Worm (Caenorhabditis elegans) whole organism, L2 larva: ENCODE measurements around the gene scl-3.

Experiments
- C34F6.9 ChIP-seq: fragments of 150-350 bp; optimal IDR thresholded peaks from 2 replicates; lab custom pipeline; 2014; ENCODE audit warnings: missing biosample characterization, missing genetic modification characterization
- F13H6.1 ChIP-seq: sonication (generic microtip); optimal IDR thresholded peaks from 2 replicates; lab custom pipeline; 2016; ENCODE audit warnings: missing genetic modification characterization, missing compliant biosample characterization
- R02D3.7 ChIP-seq: fragments of 150-350 bp; optimal IDR thresholded peaks from 2 replicates; lab custom pipeline; 2014; ENCODE audit warnings: missing biosample characterization, missing genetic modification characterization
- Y55F3AM.14 ChIP-seq: fragments of 200-800 bp; sonication (Bioruptor generic); optimal IDR thresholded peaks from 2 replicates; lab custom pipeline; 2018; ENCODE audit warnings: mild to moderate bottlenecking, missing genetic modification characterization, missing compliant biosample characterization
- ZK546.5 ChIP-seq: sonication (generic microtip); optimal IDR thresholded peaks from 2 replicates; lab custom pipeline; 2017; ENCODE audit warnings: missing biosample characterization, missing genetic modification characterization
- alr-1 ChIP-seq: fragments of 150-350 bp; optimal IDR thresholded peaks from 2 replicates; lab custom pipeline; 2014; ENCODE audit warnings: missing biosample characterization, missing genetic modification characterization
- aly-2 ChIP-seq: fragments of 150-350 bp; optimal IDR thresholded peaks from 2 replicates; lab custom pipeline; 2014; ENCODE audit warnings: missing biosample characterization, missing genetic modification characterization
- ama-1 ChIP-seq: fragments of 150-350 bp; optimal IDR thresholded peaks from 2 replicates; lab custom pipeline; 2018; ENCODE audit warnings: inconsistent platforms
- ceh-82 ChIP-seq: fragments of 150-350 bp; optimal IDR thresholded peaks from 2 replicates; lab custom pipeline; 2014; ENCODE audit warnings: missing biosample characterization, missing genetic modification characterization
- crh-2 ChIP-seq: sonication (generic microtip); optimal IDR thresholded peaks from 2 replicates; lab custom pipeline; 2017; ENCODE audit warnings: missing biosample characterization, missing genetic modification characterization
- dmd-4 ChIP-seq: sonication (generic microtip); optimal IDR thresholded peaks from 2 replicates; lab custom pipeline; 2017; ENCODE audit warnings: missing biosample characterization, missing genetic modification characterization
- egl-27 ChIP-seq: sonication (generic microtip); optimal IDR thresholded peaks from 3 replicates; lab custom pipeline; 2017; ENCODE audit warnings: missing biosample characterization, missing genetic modification reagents, missing genetic modification characterization
- elt-1 ChIP-seq: fragments of 150-350 bp; optimal IDR thresholded peaks from 2 replicates; lab custom pipeline; 2014; ENCODE audit warnings: missing biosample characterization, missing genetic modification characterization
- elt-3 ChIP-seq: sonication (generic microtip); optimal IDR thresholded peaks from 2 replicates; lab custom pipeline; 2017; ENCODE audit warnings: missing biosample characterization, missing genetic modification characterization
- fos-1 ChIP-seq: fragments of 150-350 bp; optimal IDR thresholded peaks from 2 replicates; lab custom pipeline; 2014; ENCODE audit warnings: missing biosample characterization, missing genetic modification characterization
- gmeb-1 ChIP-seq: fragments of 150-350 bp; optimal IDR thresholded peaks from 2 replicates; lab custom pipeline; 2014; ENCODE audit warnings: missing biosample characterization, missing genetic modification characterization
- lin-11 ChIP-seq: fragments of 150-350 bp; sonication (generic microtip); optimal IDR thresholded peaks from 2 replicates; lab custom pipeline; 2014; ENCODE audit warnings: missing biosample characterization, missing genetic modification characterization, inconsistent platforms, mixed read lengths
- lin-13 ChIP-seq: fragments of 150-350 bp; optimal IDR thresholded peaks from 2 replicates; lab custom pipeline; 2014; ENCODE audit warnings: missing biosample characterization, missing genetic modification reagents, missing genetic modification characterization
- lin-39 ChIP-seq: fragments of 150-350 bp; optimal IDR thresholded peaks from 2 replicates; lab custom pipeline; 2014; ENCODE audit warnings: missing biosample characterization, missing genetic modification reagents, missing genetic modification characterization
- mab-5 ChIP-seq: fragments of 150-350 bp; optimal IDR thresholded peaks from 2 replicates; lab custom pipeline; 2014; ENCODE audit warnings: missing biosample characterization, missing genetic modification characterization
- mbf-1 ChIP-seq: sonication (generic microtip); optimal IDR thresholded peaks from 2 replicates; lab custom pipeline; 2017; ENCODE audit warnings: missing biosample characterization, missing genetic modification characterization
- mdl-1 ChIP-seq, 2 experiments: fragments of 150-350 bp in 1 of 2; sonication (generic microtip) in 1 of 2; optimal IDR thresholded peaks; 2 replicates each; lab custom pipeline; 2017; ENCODE audit warnings: missing biosample characterization in 2 of 2, missing genetic modification characterization in 2 of 2
- nhr-11 ChIP-seq: fragments of 150-350 bp; optimal IDR thresholded peaks from 2 replicates; lab custom pipeline; 2014; ENCODE audit warnings: missing biosample characterization, missing genetic modification characterization
- nhr-12 ChIP-seq: fragments of 150-350 bp; optimal IDR thresholded peaks from 2 replicates; lab custom pipeline; 2014; ENCODE audit warnings: missing biosample characterization, missing genetic modification characterization
- nhr-129 ChIP-seq: fragments of 150-350 bp; optimal IDR thresholded peaks from 2 replicates; lab custom pipeline; 2014; ENCODE audit warnings: missing biosample characterization, missing genetic modification characterization
- nhr-21 ChIP-seq: fragments of 150-350 bp; optimal IDR thresholded peaks from 2 replicates; lab custom pipeline; 2014; ENCODE audit warnings: missing biosample characterization, missing genetic modification characterization
- nhr-23 ChIP-seq: fragments of 150-350 bp; optimal IDR thresholded peaks from 2 replicates; lab custom pipeline; 2014; ENCODE audit warnings: missing biosample characterization, missing genetic modification reagents, missing genetic modification characterization
- nhr-25 ChIP-seq: fragments of 150-350 bp; sonication (generic microtip); optimal IDR thresholded peaks from 3 replicates; lab custom pipeline; 2014; ENCODE audit warnings: missing biosample characterization, missing genetic modification characterization
- nhr-6 ChIP-seq: fragments of 150-350 bp; optimal IDR thresholded peaks from 2 replicates; lab custom pipeline; 2014; ENCODE audit warnings: missing biosample characterization, missing genetic modification characterization
- nhr-77 ChIP-seq: fragments of 150-350 bp; optimal IDR thresholded peaks from 2 replicates; lab custom pipeline; 2014; ENCODE audit warnings: missing biosample characterization, missing genetic modification characterization
- peb-1 ChIP-seq: fragments of 150-350 bp; optimal IDR thresholded peaks from 2 replicates; lab custom pipeline; 2014; ENCODE audit warnings: missing biosample characterization, missing genetic modification characterization
- sem-4 ChIP-seq: fragments of 150-350 bp; optimal IDR thresholded peaks from 2 replicates; lab custom pipeline; 2014; ENCODE audit warnings: missing biosample characterization, missing genetic modification reagents, missing genetic modification characterization
- skn-1 ChIP-seq: sonication (generic microtip); optimal IDR thresholded peaks from 2 replicates; lab custom pipeline; 2017; ENCODE audit warnings: missing biosample characterization, missing genetic modification characterization
- sma-3 ChIP-seq: sonication (generic microtip); optimal IDR thresholded peaks from 2 replicates; lab custom pipeline; 2016; ENCODE audit warnings: missing genetic modification reagents, missing genetic modification characterization, missing compliant biosample characterization
- sma-9 ChIP-seq, 2 experiments: fragments of 150-350 bp in 1 of 2; sonication (generic microtip) in 1 of 2; optimal IDR thresholded peaks; 2 replicates each; lab custom pipeline; 2014 to 2016; ENCODE audit warnings: missing genetic modification characterization in 2 of 2, mild to moderate bottlenecking in 1 of 2, missing biosample characterization in 1 of 2, missing compliant biosample characterization in 1 of 2, missing genetic modification reagents in 1 of 2, moderate library complexity in 1 of 2
- snpc-4 ChIP-seq: fragments of 150-350 bp; optimal IDR thresholded peaks from 2 replicates; lab custom pipeline; 2014; ENCODE audit warnings: missing biosample characterization, missing genetic modification characterization
- unc-39 ChIP-seq: fragments of 150-350 bp; optimal IDR thresholded peaks from 2 replicates; lab custom pipeline; 2014; ENCODE audit warnings: missing biosample characterization, missing genetic modification characterization
- unc-55 ChIP-seq: fragments of 150-350 bp; sonication (generic microtip); optimal IDR thresholded peaks from 3 replicates; lab custom pipeline; 2014; ENCODE audit warnings: missing biosample characterization, missing genetic modification reagents, missing genetic modification characterization
- unc-62 ChIP-seq: fragments of 150-350 bp; optimal IDR thresholded peaks from 2 replicates; lab custom pipeline; 2014; ENCODE audit warnings: missing biosample characterization, missing genetic modification reagents, missing genetic modification characterization
- ztf-11 ChIP-seq: sonication (generic microtip); optimal IDR thresholded peaks from 2 replicates; lab custom pipeline; 2017; ENCODE audit warnings: missing biosample characterization, missing genetic modification characterization

The scl-3 gene

DNA sequence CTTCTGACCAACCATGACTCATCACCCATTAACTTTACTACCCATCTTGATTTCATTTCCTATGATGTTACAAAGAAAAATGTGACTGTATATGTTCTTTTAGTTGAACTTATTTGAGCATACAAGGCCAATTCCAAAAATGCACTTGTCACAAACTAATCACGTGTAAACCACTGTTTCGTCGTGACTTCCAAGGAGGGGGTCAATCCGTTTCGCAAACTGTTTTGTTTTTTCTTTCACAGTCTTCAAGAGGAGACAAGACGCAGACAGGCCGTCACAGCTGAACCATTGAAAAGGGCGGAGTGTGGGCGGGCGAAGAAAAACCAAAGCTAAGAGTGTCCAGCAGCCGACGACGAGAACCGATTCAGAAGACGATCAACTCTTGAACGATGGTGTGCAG lies 19.7 kb downstream of the scl-3 start, which contains the start of gene C39E9.8 (continued):
- TF ChIP-seq sma-3 (GFP tag; lab: Kevin White, UChicago) (peak; percentile 77), lin-13 (GFP tag; lab: Kevin White, UChicago) (no peak), egl-27 (tag; lab: Kevin White, UChicago) (peak; percentile 13), nhr-12 (tag; lab: Kevin White, UChicago) (no peak), lin-11 (tag; lab: Kevin White, UChicago) (no peak), mdl-1 (tag; optimal IDR thresholded peaks at IDR 0.05; lab: Kevin White, UChicago) (no peak), alr-1 (tag; lab: Kevin White, UChicago) (no peak), dmd-4 (no peak), C34F6.9 (tag; lab: Kevin White, UChicago) (no peak), R02D3.7 (tag; lab: Kevin White, UChicago) (no peak), mbf-1 (tag; lab: Kevin White, UChicago) (no peak), elt-1 (tag; lab: Kevin White, UChicago) (no peak)

DNA sequence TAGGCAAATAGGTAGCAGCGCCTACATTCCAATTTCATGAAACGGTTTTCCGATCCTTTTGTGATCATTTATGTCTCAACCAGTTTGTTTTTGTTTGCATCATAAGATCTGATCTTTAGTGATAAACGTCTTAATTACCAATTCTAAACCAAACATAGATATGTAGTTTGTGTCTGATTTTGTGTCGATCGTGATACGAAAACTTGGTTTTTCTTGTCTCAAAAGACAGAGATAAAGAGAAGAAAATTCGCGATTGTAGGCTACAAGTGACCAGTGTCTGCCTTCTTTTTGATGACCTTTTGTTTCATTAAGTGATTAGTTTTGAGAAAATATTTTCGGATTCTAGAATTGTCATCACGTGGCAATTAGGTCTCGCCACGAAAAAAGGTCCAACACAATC lies 20.8 kb downstream of the scl-3 start:
- TF ChIP-seq ZK546.5 (tag; lab: Kevin White, UChicago) (no peak), dmd-4 (no peak), R02D3.7 (tag; lab: Kevin White, UChicago) (no peak), lin-39 (tag; lab: Kevin White, UChicago) (no peak), nhr-12 (tag; lab: Kevin White, UChicago) (no peak), alr-1 (tag; lab: Kevin White, UChicago) (no peak), mab-5 (tag; lab: Kevin White, UChicago) (no peak), elt-3 (tag; lab: Kevin White, UChicago) (no peak), nhr-11 (peak; percentile 35), sma-9 (GFP tag; optimal IDR thresholded peaks at IDR 0.05; lab: Kevin White, UChicago) (no peak), sma-9 (tag; optimal IDR thresholded peaks at IDR 0.05; lab: Kevin White, UChicago) (no peak), sma-3 (GFP tag; lab: Kevin White, UChicago) (peak; percentile 36), nhr-6 (tag; lab: Kevin White, UChicago) (no peak), fos-1 (tag; lab: Kevin White, UChicago) (no peak), skn-1 (no peak), mbf-1 (tag; lab: Kevin White, UChicago) (no peak), crh-2 (tag; lab: Kevin White, UChicago) (no peak), Y55F3AM.14 (GFP tag; lab: Kevin White, UChicago) (no peak), nhr-23 (no peak), mdl-1 (tag; optimal IDR thresholded peaks at IDR 0.05; lab: Kevin White, UChicago) (no peak), elt-1 (tag; lab: Kevin White, UChicago) (no peak), peb-1 (tag; lab: Kevin White, UChicago) (no peak), unc-55 (GFP tag; lab: Kevin White, UChicago) (no peak), aly-2 (tag; lab: Kevin White, UChicago) (no peak), F13H6.1 (tag; lab: Kevin White, UChicago) (no peak), nhr-129 (tag; lab: Kevin White, UChicago) (peak; percentile 98), nhr-21 (peak; percentile 55), ztf-11 (tag; lab: Kevin White, UChicago) (no peak), lin-11 (tag; lab: Kevin White, UChicago) (no peak), snpc-4 (no peak), nhr-77 (no peak), ceh-82 (tag; lab: Kevin White, UChicago) (no peak), nhr-25 (tag; lab: Kevin White, UChicago) (peak; percentile 66), gmeb-1 (tag; lab: Kevin White, UChicago) (no peak), lin-13 (GFP tag; lab: Kevin White, UChicago) (no peak)

DNA sequence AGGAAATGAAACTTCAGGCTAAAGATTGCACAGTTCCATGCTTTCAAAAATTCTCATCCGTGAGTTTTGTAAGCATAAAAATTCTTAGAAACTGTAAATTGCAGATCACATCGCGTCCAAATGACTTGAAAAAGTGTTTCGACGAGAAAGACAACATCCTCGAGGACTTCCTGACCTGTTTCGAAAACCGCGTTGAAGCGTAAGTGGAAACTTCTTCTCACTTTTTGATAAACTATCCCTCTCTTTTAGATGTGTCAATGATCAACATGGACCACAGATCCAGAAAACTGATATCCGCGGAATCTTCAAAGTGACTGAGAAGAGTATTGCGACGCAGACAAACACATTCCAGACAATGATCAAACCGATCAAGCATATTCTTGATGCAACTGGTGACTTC lies 21.5 kb downstream of the scl-3 start:
- TF ChIP-seq nhr-129 (tag; lab: Kevin White, UChicago) (peak; percentile 19), ama-1 (lab: Kevin White, UChicago) (no peak), unc-39 (no peak), dmd-4 (no peak)

DNA sequence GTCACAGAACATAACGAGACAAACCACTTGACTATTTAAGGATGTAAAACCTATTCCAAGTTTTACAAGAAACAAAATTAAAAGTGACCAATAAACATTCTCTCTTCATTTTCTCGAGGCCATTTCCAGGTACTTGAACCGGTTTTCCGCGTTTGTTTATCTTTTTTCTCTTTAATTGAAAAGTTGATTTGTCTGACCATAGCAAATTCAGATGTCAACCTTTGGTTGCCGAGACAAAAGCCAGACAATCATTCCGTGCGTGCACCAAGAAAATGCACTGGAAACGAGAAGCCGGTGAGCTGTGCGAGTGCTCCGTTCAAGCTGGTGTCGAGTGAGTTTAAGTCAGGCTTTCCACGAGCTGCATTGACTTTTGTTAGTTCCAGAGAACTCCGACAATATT lies 22.7 kb downstream of the scl-3 start:
- TF ChIP-seq dmd-4 (no peak), C34F6.9 (tag; lab: Kevin White, UChicago) (no peak), nhr-25 (tag; lab: Kevin White, UChicago) (peak; percentile 19), nhr-11 (no peak), sem-4 (tag; lab: Kevin White, UChicago) (peak; percentile 10), aly-2 (tag; lab: Kevin White, UChicago) (no peak), elt-1 (tag; lab: Kevin White, UChicago) (no peak), nhr-129 (tag; lab: Kevin White, UChicago) (peak; percentile 38), ZK546.5 (tag; lab: Kevin White, UChicago) (no peak), unc-62 (no peak), lin-39 (tag; lab: Kevin White, UChicago) (no peak)
